Fruit fly (Drosophila melanogaster): ENCODE measurements around the gene Dpck.

Gene Dpck

dm6 chr3R:7037250-7037802 is 44.7 kb upstream of the Dpck start (continued):
- peak; percentile 47 for TF ChIP-seq CG8924 (tag; optimal IDR thresholded peaks at IDR 0.05)
- TF ChIP-seq onecut (GFP tag; IDR thresholded peaks at IDR 0.05) = no peak
- TF ChIP-seq Sry-β (GFP tag; optimal IDR thresholded peaks at IDR 0.05) = no peak
- no peak for TF ChIP-seq CG17802 (tag; optimal IDR thresholded peaks at IDR 0.05)
- TF ChIP-seq HmgZ (tag; optimal IDR thresholded peaks at IDR 0.05) = no peak
- TF ChIP-seq stc (GFP tag; IDR thresholded peaks at IDR 0.05) = peak; percentile 26; the same call in 1 of the 2 replicates
- no peak for TF ChIP-seq CG3726 (GFP tag; IDR thresholded peaks at IDR 0.05)
- TF ChIP-seq CG6683 (GFP tag; optimal IDR thresholded peaks at IDR 0.05) = no peak
- TF ChIP-seq CG14965 (GFP tag; optimal IDR thresholded peaks at IDR 0.05; ENCODE audit: borderline replicate concordance) = no peak
- TF ChIP-seq Dll (GFP tag; IDR thresholded peaks at IDR 0.05; ENCODE audit: partially characterized antibody) = peak; percentile 47; the same call in 2 of the 4 replicates
- no peak for TF ChIP-seq gsb (GFP tag; IDR thresholded peaks at IDR 0.05)
- no peak for TF ChIP-seq dan (GFP tag; IDR thresholded peaks at IDR 0.05)
- 0 out of 2 replicates have a peak, but pooled peaks have one; percentile 16 for TF ChIP-seq CG9932 (GFP tag; IDR thresholded peaks at IDR 0.05)
- no peak for TF ChIP-seq Ptx1 (GFP tag; IDR thresholded peaks at IDR 0.05)
- no peak for TF ChIP-seq Fer3 (tag; optimal IDR thresholded peaks at IDR 0.05)
- no peak for TF ChIP-seq Six4 (GFP tag; optimal IDR thresholded peaks at IDR 0.05)
- TF ChIP-seq CG13424 (tag; optimal IDR thresholded peaks at IDR 0.05) = no peak
- no peak for TF ChIP-seq grn (GFP tag; optimal IDR thresholded peaks at IDR 0.05)
- no peak for TF ChIP-seq CG17385 (GFP tag; optimal IDR thresholded peaks at IDR 0.05)
- peak; percentile 100 for TF ChIP-seq Adf1 (GFP tag; IDR thresholded peaks at IDR 0.05)
- TF ChIP-seq Mes4 (GFP tag; optimal IDR thresholded peaks at IDR 0.05) = no peak
- TF ChIP-seq jumu (GFP tag; optimal IDR thresholded peaks at IDR 0.05) = no peak
- no peak for TF ChIP-seq CkIIα-i1 (GFP tag; IDR thresholded peaks at IDR 0.05)
- 0 out of 2 replicates have a peak, but pooled peaks have one; percentile 16 for TF ChIP-seq CG8765 (GFP tag; IDR thresholded peaks at IDR 0.05)
- no peak for TF ChIP-seq sim (GFP tag; IDR thresholded peaks at IDR 0.05)
- peak; percentile 31 for TF ChIP-seq CG15696 (tag; optimal IDR thresholded peaks at IDR 0.05)
- no peak for TF ChIP-seq Bdp1 (GFP tag; optimal IDR thresholded peaks at IDR 0.05)
- TF ChIP-seq CG4820 (GFP tag; optimal IDR thresholded peaks at IDR 0.05) = no peak
- 0 out of 2 replicates have a peak, but pooled peaks have one; percentile 18 for TF ChIP-seq Rfx (GFP tag; IDR thresholded peaks at IDR 0.05)
- TF ChIP-seq Lhr (GFP tag; optimal IDR thresholded peaks at IDR 0.05) = no peak
- TF ChIP-seq Doc2 (GFP tag; IDR thresholded peaks at IDR 0.05) = no peak
- TF ChIP-seq dpn (GFP tag; optimal IDR thresholded peaks at IDR 0.05) = peak in 1 of 2 experiments; percentile 31
- TF ChIP-seq NfI (GFP tag; optimal IDR thresholded peaks at IDR 0.05) = no peak
- TF ChIP-seq CG2712 (tag; optimal IDR thresholded peaks at IDR 0.05) = peak; percentile 14
- no peak for TF ChIP-seq CG16815 (GFP tag; optimal IDR thresholded peaks at IDR 0.05)
- TF ChIP-seq Scr (GFP tag; IDR thresholded peaks at IDR 0.05; ENCODE audit: partially characterized antibody) = peak; percentile 52
- 0 out of 3 replicates have a peak, but pooled peaks have one; percentile 5 for TF ChIP-seq mld (GFP tag; IDR thresholded peaks at IDR 0.05; ENCODE audit: partially characterized antibody)
- TF ChIP-seq Dip3 (GFP tag; optimal IDR thresholded peaks at IDR 0.05) = no peak
- TF ChIP-seq CG6854 (GFP tag; optimal IDR thresholded peaks at IDR 0.05) = no peak
- TF ChIP-seq Nf-YA (GFP tag; IDR thresholded peaks at IDR 0.05) = no peak
- TF ChIP-seq ssp (GFP tag; IDR thresholded peaks at IDR 0.05) = no peak
- no peak for TF ChIP-seq Chrac-16 (GFP tag; optimal IDR thresholded peaks at IDR 0.05)
- TF ChIP-seq CG10565 (GFP tag; optimal IDR thresholded peaks at IDR 0.05) = no peak
- peak; percentile 37 for TF ChIP-seq yki (optimal IDR thresholded peaks at IDR 0.05)
- TF ChIP-seq CG30020 (tag; optimal IDR thresholded peaks at IDR 0.05) = no peak
- TF ChIP-seq rib (GFP tag; IDR thresholded peaks at IDR 0.05) = no peak
- TF ChIP-seq Stat92E (GFP tag; optimal IDR thresholded peaks at IDR 0.05) = peak in 1 of 3 experiments; percentile 17
- TF ChIP-seq Hsf (GFP tag; optimal IDR thresholded peaks at IDR 0.05) = no peak
- no peak for TF ChIP-seq aop (GFP tag; IDR thresholded peaks at IDR 0.05)
- TF ChIP-seq CG10543 (GFP tag; optimal IDR thresholded peaks at IDR 0.05) = peak; percentile 27
- TF ChIP-seq dmrt99B (tag; optimal IDR thresholded peaks at IDR 0.05) = no peak

Measured in whole organism, embryonic.